Fruit fly (Drosophila melanogaster) whole organism, adult: ENCODE data around the gene CG10979.

ENCODE experiments used
- CG11617 ChIP-seq: fragments of 200-800 bp; sonication (Bioruptor generic); optimal IDR thresholded peaks from 2 replicates; lab custom pipeline; 2017; ENCODE audit warnings: mild to moderate bottlenecking, missing biosample characterization, missing genetic modification reagents, missing genetic modification characterization
- CG12768 ChIP-seq: fragments of 200-800 bp; sonication (Bioruptor generic); optimal IDR thresholded peaks from 2 replicates; lab custom pipeline; 2017; ENCODE audit warnings: missing biosample characterization, missing genetic modification characterization, mild to moderate bottlenecking, moderate library complexity, missing genetic modification reagents
- CG14711 ChIP-seq: fragments of 200-800 bp; sonication (Bioruptor generic); optimal IDR thresholded peaks from 2 replicates; lab custom pipeline; 2018; ENCODE audit warnings: missing biosample characterization, mild to moderate bottlenecking, missing genetic modification characterization, moderate library complexity
- CG1620 ChIP-seq: fragments of 200-800 bp; sonication (Bioruptor generic); optimal IDR thresholded peaks from 2 replicates; lab custom pipeline; 2016; ENCODE audit warnings: missing biosample characterization, missing genetic modification characterization
- CG33017 ChIP-seq: fragments of 200-800 bp; sonication (Bioruptor generic); optimal IDR thresholded peaks from 2 replicates; lab custom pipeline; 2018; ENCODE audit warnings: missing biosample characterization, mild to moderate bottlenecking, missing genetic modification characterization, moderate library complexity
- CG5204 ChIP-seq: fragments of 200-800 bp; sonication (Bioruptor generic); optimal IDR thresholded peaks from 2 replicates; lab custom pipeline; 2016; ENCODE audit warnings: missing biosample characterization, missing genetic modification characterization
- CG7045 ChIP-seq: fragments of 200-800 bp; sonication (Bioruptor generic); optimal IDR thresholded peaks from 2 replicates; lab custom pipeline; 2017; ENCODE audit warnings: missing biosample characterization, mild to moderate bottlenecking, missing genetic modification characterization
- CG7101 ChIP-seq: fragments of 200-800 bp; sonication (Bioruptor generic); optimal IDR thresholded peaks from 2 replicates; lab custom pipeline; 2018; ENCODE audit warnings: missing biosample characterization, mild to moderate bottlenecking, missing genetic modification characterization, moderate library complexity
- Clk ChIP-seq: fragments of 200-800 bp; sonication (Bioruptor generic); optimal IDR thresholded peaks from 2 replicates; lab custom pipeline; 2017; ENCODE audit warnings: missing biosample characterization, missing genetic modification characterization
- Crg-1 ChIP-seq: fragments of 200-800 bp; sonication (Bioruptor generic); optimal IDR thresholded peaks from 2 replicates; lab custom pipeline; 2016; ENCODE audit warnings: missing biosample characterization, missing genetic modification characterization
- Hr96 ChIP-seq: fragments of 200-800 bp; sonication (Bioruptor generic); optimal IDR thresholded peaks from 2 replicates; lab custom pipeline; 2016; ENCODE audit warnings: missing biosample characterization, missing genetic modification characterization
- Mnt ChIP-seq: fragments of 200-800 bp; sonication (Bioruptor generic); optimal IDR thresholded peaks from 2 replicates; lab custom pipeline; 2016; ENCODE audit warnings: missing biosample characterization, mild to moderate bottlenecking, missing genetic modification characterization
- bab1 ChIP-seq: fragments of 200-800 bp; sonication (Bioruptor generic); optimal IDR thresholded peaks from 3 replicates; lab custom pipeline; 2019; ENCODE audit warnings: missing biosample characterization, mild to moderate bottlenecking, missing genetic modification characterization, moderate library complexity
- cic ChIP-seq: fragments of 200-800 bp; sonication (Bioruptor generic); optimal IDR thresholded peaks from 2 replicates; lab custom pipeline; 2017; ENCODE audit warnings: missing biosample characterization, mild to moderate bottlenecking, missing genetic modification characterization, moderate library complexity
- cnc ChIP-seq, 2 experiments: fragments of >200 bp; optimal IDR thresholded peaks; 2 replicates each; lab custom pipeline; 2017
- kay ChIP-seq: fragments of 200-800 bp; sonication (Bioruptor generic); peaks from one replicate; lab custom pipeline; 2016; ENCODE audit warnings: missing biosample characterization, missing genetic modification characterization, borderline replicate concordance
- ovo ChIP-seq: fragments of 200-800 bp; sonication (Bioruptor generic); optimal IDR thresholded peaks from 2 replicates; lab custom pipeline; 2016; ENCODE audit warnings: missing biosample characterization, missing genetic modification characterization
- pad ChIP-seq: fragments of 200-800 bp; sonication (Bioruptor generic); optimal IDR thresholded peaks from 3 replicates; lab custom pipeline; 2017; ENCODE audit warnings: missing biosample characterization, missing genetic modification characterization, mild to moderate bottlenecking, moderate library complexity, missing genetic modification reagents
- tj ChIP-seq: fragments of 200-800 bp; sonication (Bioruptor generic); optimal IDR thresholded peaks from 3 replicates; lab custom pipeline; 2017; ENCODE audit warnings: missing biosample characterization, mild to moderate bottlenecking, missing genetic modification characterization, moderate library complexity
- toe ChIP-seq: fragments of 200-800 bp; sonication (Bioruptor generic); optimal IDR thresholded peaks from 2 replicates; lab custom pipeline; 2016; ENCODE audit warnings: missing biosample characterization, missing genetic modification characterization

CG10979 gene

DNA sequence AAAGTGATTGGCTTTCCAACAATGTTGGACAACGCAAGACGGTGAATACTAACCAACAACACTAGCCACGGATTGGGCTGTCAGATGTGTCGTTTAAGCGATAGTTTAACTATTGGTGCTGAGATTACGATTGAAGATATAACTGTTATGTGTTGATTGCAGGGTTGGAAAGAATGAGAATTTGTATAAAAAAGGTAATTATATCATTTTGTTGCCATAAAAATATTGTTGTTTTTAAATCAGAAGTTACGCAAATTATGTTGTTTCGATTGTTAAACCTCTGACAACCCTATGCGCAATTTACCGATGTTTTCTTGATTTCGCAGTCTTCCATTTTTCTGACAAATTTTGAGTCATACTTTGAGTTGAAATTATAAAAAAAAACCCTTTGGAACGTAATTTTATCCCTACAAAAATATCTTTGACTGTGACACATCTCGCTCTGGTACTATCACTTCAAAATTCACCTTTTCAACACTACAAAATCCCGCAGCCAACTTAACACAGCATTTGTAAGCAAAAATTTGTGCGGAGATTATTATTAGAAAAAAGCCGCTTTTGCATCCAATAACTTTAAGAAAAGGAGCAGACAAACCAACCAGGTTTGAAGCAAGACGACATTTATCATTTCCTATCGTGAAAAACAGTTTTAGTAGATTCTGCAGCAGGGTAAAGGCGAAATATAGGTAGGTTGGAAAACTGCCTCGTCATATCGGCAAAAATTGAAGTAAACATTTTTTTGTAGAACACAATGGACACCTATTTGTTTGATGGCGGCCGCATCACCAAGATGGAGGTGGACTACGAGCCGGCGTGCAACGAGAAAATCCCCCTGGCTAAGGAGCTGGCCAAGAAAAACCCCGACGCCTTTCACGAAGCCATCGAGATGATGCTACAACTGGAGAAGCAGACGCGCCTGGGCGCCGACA lies 5.2 kb upstream of the CG10979 start, which contains the start of the genes Hat1 and Rpn5:
TSS of gene Hat1 (minus strand) at position 360 of the 929 bp plus-strand sequence.
TSS of gene Rpn5 (plus strand) at position 469 of the 929 bp plus-strand sequence.
- TF ChIP-seq toe (GFP tag; lab: Kevin White, UChicago) (peak; percentile 94), CG11617 (GFP tag; lab: Kevin White, UChicago) (peak; percentile 89), Clk (peak; percentile 59), cic (GFP tag; lab: Kevin White, UChicago) (peak; percentile 48), Crg-1 (GFP tag; lab: Kevin White, UChicago) (peak; percentile 94), CG7045 (GFP tag; lab: Kevin White, UChicago) (peak; percentile 81), pad (GFP tag; lab: Kevin White, UChicago) (peak; percentile 80), Mnt (GFP tag; lab: Kevin White, UChicago) (peak; percentile 84), cnc (optimal IDR thresholded peaks at IDR 0.05; lab: Kevin White, UChicago) (peak; percentile 98 to 99), ovo (GFP tag; lab: Kevin White, UChicago) (peak; percentile 67), bab1 (GFP tag; lab: Kevin White, UChicago) (peak; percentile 83), tj (GFP tag; lab: Kevin White, UChicago) (peak; percentile 70), CG7101 (peak; percentile 81), CG12768 (GFP tag; lab: Kevin White, UChicago) (peak; percentile 79), kay (no peak), CG33017 (tag; lab: Kevin White, UChicago) (peak; percentile 51), CG5204 (GFP tag; lab: Kevin White, UChicago) (peak; percentile 88), CG1620 (peak; percentile 94), Hr96 (peak; percentile 92), CG14711 (tag; lab: Kevin White, UChicago) (peak; percentile 89)

dm6 chr3R:5791497-5791896 lies 3.0 kb upstream of the CG10979 start, which contains the start of gene Hpf1:
TSS of gene Hpf1 (plus strand) at chr3R:5791879.
- peak; percentile 93 for TF ChIP-seq pad (GFP tag; lab: Kevin White, UChicago)
- TF ChIP-seq CG33017 (tag; lab: Kevin White, UChicago) = peak; percentile 99
- peak; percentile 99 for TF ChIP-seq Crg-1 (GFP tag; lab: Kevin White, UChicago)
- TF ChIP-seq CG7045 (GFP tag; lab: Kevin White, UChicago) = peak; percentile 99
- TF ChIP-seq cic (GFP tag; lab: Kevin White, UChicago) = peak; percentile 89
- peak; percentile 96 for TF ChIP-seq Clk
- peak; percentile 98 for TF ChIP-seq CG14711 (tag; lab: Kevin White, UChicago)
- TF ChIP-seq tj (GFP tag; lab: Kevin White, UChicago) = peak; percentile 88
- peak; percentile 99 for TF ChIP-seq CG5204 (GFP tag; lab: Kevin White, UChicago)
- TF ChIP-seq ovo (GFP tag; lab: Kevin White, UChicago) = peak; percentile 96
- peak; percentile 99 for TF ChIP-seq CG1620
- TF ChIP-seq CG7101 = peak; percentile 99
- TF ChIP-seq cnc (optimal IDR thresholded peaks at IDR 0.05; lab: Kevin White, UChicago) = peak; percentile 96 to 98
- TF ChIP-seq kay = no peak
- peak; percentile 98 for TF ChIP-seq CG11617 (GFP tag; lab: Kevin White, UChicago)
- peak; percentile 99 for TF ChIP-seq CG12768 (GFP tag; lab: Kevin White, UChicago)
- peak; percentile 96 for TF ChIP-seq Mnt (GFP tag; lab: Kevin White, UChicago)
- peak; percentile 99 for TF ChIP-seq bab1 (GFP tag; lab: Kevin White, UChicago)
- TF ChIP-seq Hr96 = peak; percentile 99
- TF ChIP-seq toe (GFP tag; lab: Kevin White, UChicago) = peak; percentile 99

DNA sequence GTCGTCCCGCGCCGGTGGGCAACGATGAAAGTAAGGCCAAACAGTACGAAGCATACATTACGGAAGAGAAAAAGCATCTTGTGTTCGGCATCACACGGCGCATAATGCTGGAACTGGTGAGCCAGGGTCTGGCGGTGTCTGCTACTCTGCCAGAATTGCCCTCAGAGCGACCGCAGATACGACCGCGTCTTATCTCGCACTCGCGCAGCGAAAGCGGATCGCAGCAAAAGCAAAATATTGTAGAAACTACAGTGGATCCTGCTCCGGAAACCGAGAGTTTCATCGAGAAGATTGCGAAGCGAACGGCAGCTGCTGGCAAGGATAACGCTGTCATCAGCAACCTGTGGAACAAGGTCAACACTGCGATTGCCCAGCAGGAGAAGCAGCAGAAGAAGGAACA lies 3.2 kb downstream of the CG10979 start:
- TF ChIP-seq Clk = no peak
- no peak for TF ChIP-seq CG7045 (GFP tag; lab: Kevin White, UChicago)
- no peak for TF ChIP-seq cnc (optimal IDR thresholded peaks at IDR 0.05; lab: Kevin White, UChicago)
- no peak for TF ChIP-seq pad (GFP tag; lab: Kevin White, UChicago)
- TF ChIP-seq Mnt (GFP tag; lab: Kevin White, UChicago) = no peak
- no peak for TF ChIP-seq tj (GFP tag; lab: Kevin White, UChicago)
- TF ChIP-seq CG7101 = no peak
- TF ChIP-seq toe (GFP tag; lab: Kevin White, UChicago) = no peak
- TF ChIP-seq Hr96 = no peak
- no peak for TF ChIP-seq CG5204 (GFP tag; lab: Kevin White, UChicago)
- TF ChIP-seq CG12768 (GFP tag; lab: Kevin White, UChicago) = no peak
- no peak for TF ChIP-seq CG11617 (GFP tag; lab: Kevin White, UChicago)
- no peak for TF ChIP-seq kay
- TF ChIP-seq CG1620 = no peak

DNA sequence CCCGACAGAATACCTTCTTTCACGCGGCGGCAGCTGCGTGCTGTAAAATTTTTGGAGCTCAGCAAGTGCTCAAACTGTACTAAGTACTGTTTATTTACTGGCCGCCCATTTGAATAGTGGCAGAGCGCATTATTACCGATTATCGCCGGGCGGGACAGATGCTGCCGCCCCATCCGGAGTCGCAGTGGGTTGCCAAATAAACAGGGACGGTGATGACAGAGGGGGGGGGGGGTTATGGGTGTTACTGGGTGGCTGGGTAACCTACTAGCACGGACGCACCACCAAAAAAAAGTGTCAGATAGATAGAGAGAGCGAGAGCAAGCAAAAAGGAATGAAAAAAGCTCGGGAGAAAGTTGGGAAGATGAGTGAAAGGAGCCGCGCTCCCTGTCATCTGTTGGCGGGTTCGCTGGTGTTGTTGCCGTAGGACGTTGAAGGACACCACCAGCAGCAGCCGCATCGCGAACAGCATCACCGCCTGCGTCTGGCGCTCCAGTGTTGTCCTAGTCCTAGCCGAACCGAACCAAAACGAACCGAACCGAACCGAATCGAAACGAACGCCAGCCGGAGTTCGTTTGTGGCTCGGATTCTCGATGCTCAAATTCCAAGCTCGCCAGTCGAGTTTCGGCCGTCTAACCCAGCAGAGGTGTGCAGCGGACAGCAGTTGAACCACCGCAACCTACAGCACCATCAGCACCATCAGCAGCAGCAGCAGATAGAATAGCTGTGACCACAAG lies 7.4 kb downstream of the CG10979 start, which contains the start of gene CG11000:
TSS of gene CG11000 (plus strand) at position 626 of the 734 bp plus-strand sequence.
- no peak for TF ChIP-seq Crg-1 (GFP tag; lab: Kevin White, UChicago)
- peak; percentile 6 for TF ChIP-seq cic (GFP tag; lab: Kevin White, UChicago)

- TF ChIP-seq kay (no peak), Clk (no peak), CG11617 (GFP tag; lab: Kevin White, UChicago) (no peak)
Observed at dm6 chr3R:5813157-5813659, 18.7 kb downstream of the CG10979 start, which contains the start of gene CG42675. TSS of gene CG42675 (plus strand) at chr3R:5813609.
